Worm (Caenorhabditis elegans) whole organism, L3 larva: ENCODE results near the gene dyf-2.

Experiments used
- ZK546.5 ChIP-seq: sonication (generic microtip); optimal IDR thresholded peaks from 2 replicates; lab custom pipeline; 2017; ENCODE audit warnings: missing biosample characterization, missing genetic modification characterization
- elt-3 ChIP-seq, 3 experiments: fragments of 150-350 bp in 1 of 3; sonication (generic microtip) in 2 of 3; optimal IDR thresholded peaks; 2 replicates in 2 of 3; 4 replicates in 1 of 3; lab custom pipeline; 2014 to 2017; ENCODE audit warnings: missing biosample characterization in 3 of 3, missing genetic modification characterization in 3 of 3
- hmg-11 ChIP-seq: sonication (generic microtip); optimal IDR thresholded peaks from 2 replicates; lab custom pipeline; 2016; ENCODE audit warnings: missing genetic modification characterization, missing compliant biosample characterization
- nhr-12 ChIP-seq: fragments of 150-350 bp; optimal IDR thresholded peaks from 2 replicates; lab custom pipeline; 2014; ENCODE audit warnings: missing biosample characterization, missing genetic modification characterization
- nhr-25 ChIP-seq: sonication (generic microtip); optimal IDR thresholded peaks from 2 replicates; lab custom pipeline; 2017; ENCODE audit warnings: missing biosample characterization, missing genetic modification characterization
- pha-4 ChIP-seq: fragments of 150-350 bp; optimal IDR thresholded peaks from 2 replicates; lab custom pipeline; 2014; ENCODE audit warnings: missing biosample characterization, missing genetic modification reagents, missing genetic modification characterization

DNA sequence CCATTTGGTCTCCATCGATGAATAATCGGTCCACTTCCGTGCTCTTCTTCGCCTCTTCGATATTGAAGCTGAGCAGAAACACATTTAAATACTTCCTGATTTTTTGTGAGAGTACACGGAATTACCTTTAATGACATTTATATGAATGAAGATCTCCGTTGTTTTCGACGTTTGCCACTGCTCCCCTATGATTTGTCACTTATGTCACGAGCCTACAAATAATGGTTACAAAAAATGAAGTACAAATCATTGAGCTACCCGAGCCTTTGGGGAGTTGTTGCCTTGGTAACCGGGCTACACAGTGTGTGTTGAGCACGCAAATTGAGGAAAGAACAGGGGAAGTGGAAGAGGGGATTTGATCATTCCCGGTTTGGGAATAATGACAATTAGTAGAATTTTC, at the start of gene dyf-2:
- no peak for TF ChIP-seq pha-4
- no peak for TF ChIP-seq ZK546.5 (tag; lab: Kevin White, UChicago)
- no peak for TF ChIP-seq hmg-11 (tag; lab: Kevin White, UChicago)
- no peak for TF ChIP-seq nhr-12
- no peak for TF ChIP-seq nhr-25 (tag; lab: Kevin White, UChicago)
- no peak for TF ChIP-seq elt-3 (tag; optimal IDR thresholded peaks at IDR 0.05; lab: Kevin White, UChicago)
